Worm (Caenorhabditis elegans) whole organism, L4 larva: ENCODE measurements around the gene pro-1.

Experiments
- D1046.2 ChIP-seq: fragments of 200-800 bp; sonication (Bioruptor generic); IDR thresholded peaks from 2 replicates; pipeline ENCODE4 v1.3.6; 2022; ENCODE audit warnings: missing genetic modification characterization, missing compliant biosample characterization
- R02D3.7 ChIP-seq: fragments of 150-350 bp; sonication (generic microtip); optimal IDR thresholded peaks from 3 replicates; lab custom pipeline; 2014; ENCODE audit warnings: missing biosample characterization, missing genetic modification characterization
- T20F7.1 ChIP-seq: fragments of 200-800 bp; sonication (Bioruptor generic); optimal IDR thresholded peaks from 2 replicates; lab custom pipeline; 2018; ENCODE audit warnings: mild to moderate bottlenecking, missing genetic modification characterization, missing compliant biosample characterization
- Y75B8A.6 ChIP-seq: fragments of 200-800 bp; sonication (Bioruptor generic); IDR thresholded peaks from 2 replicates; pipeline ENCODE4 v1.3.6; 2022; ENCODE audit warnings: missing genetic modification reagents, missing genetic modification characterization, missing compliant biosample characterization
- ZK546.5 ChIP-seq, 2 experiments: sonication (generic microtip); optimal IDR thresholded peaks; 2 replicates each; lab custom pipeline; 2017; ENCODE audit warnings: missing biosample characterization in 2 of 2, missing genetic modification characterization in 2 of 2
- arid-1 ChIP-seq: fragments of 200-800 bp; sonication (Bioruptor generic); conservative IDR thresholded peaks from 2 replicates; pipeline ENCODE4 v1.3.6; 2022; ENCODE audit warnings: missing genetic modification reagents, missing genetic modification characterization, missing compliant biosample characterization
- attf-4 ChIP-seq: sonication (generic microtip); optimal IDR thresholded peaks from 3 replicates; lab custom pipeline; 2017; ENCODE audit warnings: missing biosample characterization, missing genetic modification characterization
- ceh-28 ChIP-seq: fragments of 150-350 bp; optimal IDR thresholded peaks from 2 replicates; lab custom pipeline; 2014; ENCODE audit warnings: missing biosample characterization, missing genetic modification reagents, missing genetic modification characterization
- ceh-32 ChIP-seq: sonication (generic microtip); optimal IDR thresholded peaks from 2 replicates; lab custom pipeline; 2016; ENCODE audit warnings: mild to moderate bottlenecking, missing genetic modification characterization, missing compliant biosample characterization; ENCODE audit not compliant: poor library complexity
- ceh-62 ChIP-seq: sonication (generic microtip); optimal IDR thresholded peaks from 2 replicates; lab custom pipeline; 2017; ENCODE audit warnings: missing biosample characterization, missing genetic modification characterization
- ceh-82 ChIP-seq: sonication (generic microtip); optimal IDR thresholded peaks from 2 replicates; lab custom pipeline; 2017; ENCODE audit warnings: missing biosample characterization, missing genetic modification characterization
- ces-1 ChIP-seq: fragments of 150-350 bp; sonication (generic microtip); optimal IDR thresholded peaks from 4 replicates; lab custom pipeline; 2014; ENCODE audit warnings: missing biosample characterization, missing genetic modification reagents, missing genetic modification characterization
- daf-12 ChIP-seq: fragments of 150-350 bp; optimal IDR thresholded peaks from 2 replicates; lab custom pipeline; 2014; ENCODE audit warnings: missing biosample characterization, missing genetic modification reagents, missing genetic modification characterization
- daf-19 ChIP-seq: fragments of 200-800 bp; sonication (Bioruptor generic); conservative IDR thresholded peaks from 2 replicates; pipeline ENCODE4 v1.3.6; 2022; ENCODE audit warnings: missing genetic modification characterization, missing compliant biosample characterization
- daf-8 ChIP-seq: fragments of 200-800 bp; sonication (Bioruptor generic); IDR thresholded peaks from 2 replicates; pipeline ENCODE4 v1.3.6; 2022; ENCODE audit warnings: missing genetic modification characterization, missing compliant biosample characterization
- dmd-6 ChIP-seq: fragments of 200-800 bp; sonication (Bioruptor generic); IDR thresholded peaks from 2 replicates; pipeline ENCODE4 v1.3.6; 2022; ENCODE audit warnings: missing genetic modification reagents, missing genetic modification characterization, missing compliant biosample characterization
- duxl-1 ChIP-seq: sonication (generic microtip); optimal IDR thresholded peaks from 2 replicates; lab custom pipeline; 2016; ENCODE audit warnings: mild to moderate bottlenecking, missing genetic modification characterization, moderate library complexity, missing compliant biosample characterization; ENCODE audit not compliant: poor library complexity
- dve-1 ChIP-seq: sonication (generic microtip); optimal IDR thresholded peaks from 2 replicates; lab custom pipeline; 2017; ENCODE audit warnings: antibody characterized with exemption, mild to moderate bottlenecking, missing genetic modification characterization, missing compliant biosample characterization; ENCODE audit not compliant: insufficient read depth
- egl-27 ChIP-seq: sonication (generic microtip); optimal IDR thresholded peaks from 3 replicates; lab custom pipeline; 2017; ENCODE audit warnings: missing biosample characterization, missing genetic modification reagents, missing genetic modification characterization
- gei-8 ChIP-seq: fragments of 200-800 bp; sonication (Bioruptor generic); optimal IDR thresholded peaks from 2 replicates; lab custom pipeline; 2018; ENCODE audit warnings: mild to moderate bottlenecking, missing genetic modification characterization, missing compliant biosample characterization
- hmg-1.1 ChIP-seq: fragments of 200-800 bp; sonication (Bioruptor generic); IDR thresholded peaks from 2 replicates; pipeline ENCODE4 v1.3.6; 2022; ENCODE audit warnings: missing genetic modification reagents, missing genetic modification characterization, missing compliant biosample characterization
- jun-1 ChIP-seq: fragments of 150-350 bp; optimal IDR thresholded peaks from 2 replicates; lab custom pipeline; 2014; ENCODE audit warnings: missing biosample characterization, missing genetic modification reagents, missing genetic modification characterization
- lin-15B ChIP-seq: fragments of 150-350 bp; sonication (generic microtip); optimal IDR thresholded peaks from 3 replicates; lab custom pipeline; 2014; ENCODE audit warnings: missing biosample characterization, missing genetic modification characterization
- lin-38 ChIP-seq: fragments of 200-800 bp; sonication (Bioruptor generic); IDR thresholded peaks from 2 replicates; pipeline ENCODE4 v1.3.6; 2022; ENCODE audit warnings: missing genetic modification reagents, missing genetic modification characterization, missing compliant biosample characterization
- lin-39 ChIP-seq: fragments of 150-350 bp; optimal IDR thresholded peaks from 2 replicates; lab custom pipeline; 2014; ENCODE audit warnings: missing biosample characterization, missing genetic modification reagents, missing genetic modification characterization
- mdl-1 ChIP-seq, 2 experiments: fragments of 150-350 bp in 1 of 2; sonication (generic microtip) in 1 of 2; optimal IDR thresholded peaks; 2 replicates each; lab custom pipeline; 2014 to 2017; ENCODE audit warnings: missing biosample characterization in 2 of 2, missing genetic modification characterization in 2 of 2
- mdt-29 ChIP-seq: fragments of 200-800 bp; sonication (Bioruptor generic); IDR thresholded peaks from 2 replicates; pipeline ENCODE4 v1.3.6; 2022; ENCODE audit warnings: missing genetic modification reagents, missing genetic modification characterization, missing compliant biosample characterization
- mep-1 ChIP-seq: fragments of 150-350 bp; sonication (generic microtip); optimal IDR thresholded peaks from 3 replicates; lab custom pipeline; 2014; ENCODE audit warnings: missing biosample characterization, missing genetic modification characterization
- mxl-2 ChIP-seq: fragments of 200-800 bp; sonication (Bioruptor generic); conservative IDR thresholded peaks from 2 replicates; pipeline ENCODE4 v1.3.6; 2022; ENCODE audit warnings: missing genetic modification reagents, missing genetic modification characterization, missing compliant biosample characterization
- nhr-102 ChIP-seq: sonication (generic microtip); optimal IDR thresholded peaks from 2 replicates; lab custom pipeline; 2016; ENCODE audit warnings: mild to moderate bottlenecking, missing genetic modification characterization, moderate library complexity, missing compliant biosample characterization
- nhr-111 ChIP-seq: fragments of 200-800 bp; sonication (Bioruptor generic); optimal IDR thresholded peaks from 2 replicates; lab custom pipeline; 2018; ENCODE audit warnings: mild to moderate bottlenecking, missing genetic modification characterization, missing compliant biosample characterization
- nhr-76 ChIP-seq: fragments of 150-350 bp; optimal IDR thresholded peaks from 2 replicates; lab custom pipeline; 2014; ENCODE audit warnings: missing biosample characterization, missing genetic modification characterization
- pha-4 ChIP-seq, 2 experiments: fragments of 150-350 bp in 1 of 2; fragments of 200-800 bp in 1 of 2; sonication (Bioruptor generic) in 1 of 2; IDR thresholded peaks in 1 of 2; optimal IDR thresholded peaks in 1 of 2; 2 replicates each; pipeline versions ENCODE4 v1.3.6 to Lab custom; 2014 to 2022; ENCODE audit warnings: missing genetic modification characterization in 2 of 2, missing genetic modification reagents in 2 of 2, missing biosample characterization in 1 of 2, missing compliant biosample characterization in 1 of 2
- php-3 ChIP-seq: fragments of 200-800 bp; sonication (Bioruptor generic); IDR thresholded peaks from 2 replicates; pipeline ENCODE4 v1.3.6; 2022; ENCODE audit warnings: missing genetic modification reagents, missing genetic modification characterization, missing compliant biosample characterization
- rbr-2 ChIP-seq: sonication (generic microtip); optimal IDR thresholded peaks from 2 replicates; lab custom pipeline; 2016; ENCODE audit warnings: missing genotype, missing genetic modification characterization, missing compliant biosample characterization
- saeg-2 ChIP-seq: fragments of 200-800 bp; sonication (Bioruptor generic); IDR thresholded peaks from 2 replicates; pipeline ENCODE4 v1.3.6; 2022; ENCODE audit warnings: missing genetic modification reagents, missing genetic modification characterization, missing compliant biosample characterization
- set-16 ChIP-seq: fragments of 200-800 bp; sonication (Bioruptor generic); IDR thresholded peaks from 2 replicates; pipeline ENCODE4 v1.3.6; 2022; ENCODE audit warnings: missing genetic modification reagents, missing genetic modification characterization, missing compliant biosample characterization
- skn-1 ChIP-seq: fragments of 150-350 bp; optimal IDR thresholded peaks from 2 replicates; lab custom pipeline; 2014; ENCODE audit warnings: missing biosample characterization, missing genetic modification characterization
- snpc-1.2 ChIP-seq: fragments of 200-800 bp; sonication (Bioruptor generic); IDR thresholded peaks from 2 replicates; pipeline ENCODE4 v1.3.6; 2022; ENCODE audit warnings: missing genetic modification reagents, missing genetic modification characterization, missing compliant biosample characterization
- snpc-4 ChIP-seq: fragments of 150-350 bp; optimal IDR thresholded peaks from 2 replicates; lab custom pipeline; 2014; ENCODE audit warnings: missing biosample characterization, missing genetic modification characterization
- spr-1 ChIP-seq: sonication (generic microtip); optimal IDR thresholded peaks from 2 replicates; lab custom pipeline; 2016; ENCODE audit warnings: mild to moderate bottlenecking, missing genetic modification characterization, missing compliant biosample characterization
- tra-1 ChIP-seq: fragments of 200-800 bp; sonication (Bioruptor generic); IDR thresholded peaks from 2 replicates; pipeline ENCODE4 v1.3.6; 2022; ENCODE audit warnings: missing genetic modification reagents, missing genetic modification characterization, missing compliant biosample characterization
- unc-39 ChIP-seq: sonication (generic microtip); optimal IDR thresholded peaks from 2 replicates; lab custom pipeline; 2017; ENCODE audit warnings: missing biosample characterization, missing genetic modification characterization
- unc-62 ChIP-seq, 3 experiments: fragments of 150-350 bp in 1 of 3; sonication (generic microtip); optimal IDR thresholded peaks in 2 of 3; peaks in 1 of 3; 1 replicate in 1 of 3; 2 replicates in 2 of 3; lab custom pipeline; 2014 to 2017; ENCODE audit warnings: missing biosample characterization in 3 of 3, missing genetic modification characterization in 3 of 3, missing genetic modification reagents in 3 of 3, missing genotype in 1 of 3
- zfp-2 ChIP-seq: sonication (generic microtip); optimal IDR thresholded peaks from 2 replicates; lab custom pipeline; 2016; ENCODE audit warnings: mild to moderate bottlenecking, missing genetic modification characterization, missing compliant biosample characterization
- zip-11 ChIP-seq: fragments of 200-800 bp; sonication (Bioruptor generic); IDR thresholded peaks from 2 replicates; pipeline ENCODE4 v1.3.6; 2022; ENCODE audit warnings: missing genetic modification characterization, missing compliant biosample characterization
- zip-2 ChIP-seq: fragments of 150-350 bp; optimal IDR thresholded peaks from 2 replicates; lab custom pipeline; 2014; ENCODE audit warnings: missing biosample characterization, missing genetic modification characterization
- ztf-11 ChIP-seq: fragments of 150-350 bp; optimal IDR thresholded peaks from 2 replicates; lab custom pipeline; 2014; ENCODE audit warnings: missing biosample characterization, missing genetic modification characterization
- ztf-7 ChIP-seq: fragments of 150-350 bp; optimal IDR thresholded peaks from 2 replicates; lab custom pipeline; 2014; ENCODE audit warnings: missing biosample characterization, missing genetic modification characterization

The pro-1 gene

DNA sequence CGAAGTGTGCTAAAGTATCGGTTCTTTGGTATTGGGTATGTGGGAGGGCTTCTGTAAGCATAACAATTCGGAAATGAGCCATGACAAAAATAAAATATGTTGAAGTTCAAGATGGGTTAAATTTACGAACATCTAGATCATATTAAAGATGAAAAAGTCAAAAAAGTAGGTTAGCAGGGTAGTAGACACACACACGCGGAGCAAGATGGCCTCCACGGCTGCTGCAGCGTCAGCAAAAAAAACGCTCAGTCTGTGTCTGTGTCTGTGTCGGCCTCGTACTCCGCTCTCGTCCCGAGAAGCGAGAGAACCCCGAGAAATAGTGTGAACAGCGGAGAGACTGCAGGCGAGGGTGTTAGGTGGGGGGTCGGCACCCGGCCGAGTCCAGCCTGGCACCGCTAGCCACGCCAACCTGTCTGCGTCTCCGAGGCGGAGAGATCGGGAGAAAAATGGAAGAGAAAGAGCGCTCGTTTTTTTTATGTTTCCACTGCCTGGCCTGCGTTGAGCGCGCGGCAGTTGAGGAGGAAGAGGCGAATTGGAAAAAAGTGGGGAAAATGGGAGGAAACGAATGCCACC lies 39.2 kb downstream of the pro-1 start, which contains the start of gene myrf-1 (continued):
- TF ChIP-seq ZK546.5 (tag; optimal IDR thresholded peaks at IDR 0.05; lab: Kevin White, UChicago) (no peak), D1046.2 (GFP tag; lab: Robert Waterston, UW) (no peak), egl-27 (no peak), mdl-1 (tag; optimal IDR thresholded peaks at IDR 0.05; lab: Kevin White, UChicago) (peak; percentile 59 to 92), skn-1 (no peak), daf-8 (GFP tag; lab: Robert Waterston, UW) (no peak)
- TF ChIP-seq, all 104 proteins: peak for 59

ce11 chrII:10501578-10501977 lies 40.2 kb downstream of the pro-1 start:
- TF ChIP-seq ztf-11: no peak
- TF ChIP-seq T20F7.1 (GFP tag; lab: Kevin White, UChicago): no peak
- TF ChIP-seq mep-1 (tag; lab: Kevin White, UChicago): peak; percentile 53
- TF ChIP-seq zip-11 (GFP tag; lab: Robert Waterston, UW): no peak
- no peak for TF ChIP-seq dve-1 (tag; lab: Kevin White, UChicago)
- no peak for TF ChIP-seq php-3 (GFP tag; lab: Robert Waterston, UW)
- TF ChIP-seq R02D3.7 (tag; lab: Kevin White, UChicago): no peak
- TF ChIP-seq nhr-111 (GFP tag; lab: Kevin White, UChicago): no peak
- TF ChIP-seq ceh-28 (tag; lab: Kevin White, UChicago): no peak
- no peak for TF ChIP-seq snpc-4 (tag; lab: Kevin White, UChicago)
- peak; percentile 50; the same call in 1 of the 2 replicates for TF ChIP-seq hmg-1.1 (GFP tag; lab: Robert Waterston, UW)
- no peak for TF ChIP-seq Y75B8A.6
- TF ChIP-seq nhr-102 (tag; lab: Kevin White, UChicago): no peak
- no peak for TF ChIP-seq spr-1 (tag; lab: Kevin White, UChicago)
- TF ChIP-seq lin-15B (tag; lab: Kevin White, UChicago): no peak
- no peak for TF ChIP-seq arid-1 (GFP tag; lab: Robert Waterston, UW)
- no peak for TF ChIP-seq daf-12 (tag; lab: Kevin White, UChicago)
- no peak for TF ChIP-seq ceh-32
- no peak for TF ChIP-seq mdt-29 (GFP tag; lab: Robert Waterston, UW)
- no peak for TF ChIP-seq pha-4 (GFP tag; IDR thresholded peaks at IDR 0.05; lab: Robert Waterston, UW)
- TF ChIP-seq pha-4 (tag; optimal IDR thresholded peaks at IDR 0.05; lab: Kevin White, UChicago): no peak
- TF ChIP-seq jun-1 (tag; lab: Kevin White, UChicago): no peak
- TF ChIP-seq rbr-2: peak; percentile 33
- TF ChIP-seq lin-39 (tag; lab: Kevin White, UChicago): no peak
- no peak for TF ChIP-seq set-16 (GFP tag; lab: Robert Waterston, UW)
- no peak for TF ChIP-seq snpc-1.2 (GFP tag; lab: Robert Waterston, UW)
- no peak for TF ChIP-seq zip-2 (tag; lab: Kevin White, UChicago)
- TF ChIP-seq lin-38 (GFP tag; lab: Robert Waterston, UW): no peak
- no peak for TF ChIP-seq ZK546.5 (tag; optimal IDR thresholded peaks at IDR 0.05; lab: Kevin White, UChicago)
- no peak for TF ChIP-seq gei-8 (GFP tag; lab: Kevin White, UChicago)
- TF ChIP-seq duxl-1 (tag; lab: Kevin White, UChicago): peak; percentile 36
- no peak for TF ChIP-seq zfp-2
- no peak for TF ChIP-seq tra-1
- no peak for TF ChIP-seq ztf-7 (tag; lab: Kevin White, UChicago)
- no peak for TF ChIP-seq mxl-2 (GFP tag; lab: Robert Waterston, UW)
- no peak for TF ChIP-seq attf-4 (tag; lab: Kevin White, UChicago)
- no peak for TF ChIP-seq dmd-6 (GFP tag; lab: Robert Waterston, UW)
- no peak for TF ChIP-seq ces-1 (GFP tag; lab: Kevin White, UChicago)
- no peak for TF ChIP-seq ceh-82 (tag; lab: Kevin White, UChicago)
- no peak for TF ChIP-seq nhr-76 (tag; lab: Kevin White, UChicago)
- no peak for TF ChIP-seq ceh-62 (tag; lab: Kevin White, UChicago)
- peak in 1 of 2 experiments; percentile 75 for TF ChIP-seq unc-62 (GFP tag; optimal IDR thresholded peaks at IDR 0.05 in 1 of 2; lab: Kevin White, UChicago)
- TF ChIP-seq unc-62 (tag; optimal IDR thresholded peaks at IDR 0.05; lab: Kevin White, UChicago): no peak
- TF ChIP-seq daf-19: no peak
- no peak for TF ChIP-seq saeg-2
- no peak for TF ChIP-seq unc-39 (tag; lab: Kevin White, UChicago)
